Fruit fly (Drosophila melanogaster) whole organism, embryonic: Measurements from ENCODE around the gene Ir25a.

Experiments
- Adf1 ChIP-seq: fragments of 200-800 bp; sonication (Bioruptor generic); IDR thresholded peaks from 2 replicates; pipeline ENCODE4 v1.3.6; 2022; ENCODE audit warnings: missing biosample characterization, missing genetic modification characterization
- B-H1 ChIP-seq: fragments of 200-800 bp; sonication (Bioruptor generic); IDR thresholded peaks from 3 replicates; pipeline ENCODE4 v1.3.6; 2022; ENCODE audit warnings: missing biosample characterization, missing genetic modification characterization
- CG13296 ChIP-seq: fragments of 200-800 bp; sonication (Bioruptor generic); optimal IDR thresholded peaks from 3 replicates; lab custom pipeline; 2018; ENCODE audit warnings: missing biosample characterization, mild to moderate bottlenecking, missing genetic modification characterization
- CG13424 ChIP-seq: fragments of 200-800 bp; sonication (Bioruptor generic); optimal IDR thresholded peaks from 2 replicates; lab custom pipeline; 2019; ENCODE audit warnings: missing biosample characterization, mild to moderate bottlenecking, missing genetic modification characterization, moderate library complexity
- CG14014 ChIP-seq: fragments of 200-800 bp; sonication (Bioruptor generic); IDR thresholded peaks from 2 replicates; pipeline ENCODE4 v1.3.6; 2022; ENCODE audit warnings: missing biosample characterization, missing genetic modification characterization
- CG14667 ChIP-seq: fragments of 200-800 bp; sonication (Bioruptor generic); IDR thresholded peaks from 2 replicates; pipeline ENCODE4 v1.3.6; 2022; ENCODE audit warnings: missing biosample characterization, missing genetic modification characterization
- CG16815 ChIP-seq: fragments of 200-800 bp; sonication (Bioruptor generic); optimal IDR thresholded peaks from 3 replicates; lab custom pipeline; 2017; ENCODE audit warnings: missing biosample characterization, mild to moderate bottlenecking, missing genetic modification characterization
- CG1792 ChIP-seq: fragments of 200-800 bp; sonication (Bioruptor generic); optimal IDR thresholded peaks from 2 replicates; lab custom pipeline; 2016; ENCODE audit warnings: missing biosample characterization, missing genetic modification characterization
- CG18476 ChIP-seq: fragments of 200-800 bp; sonication (Bioruptor generic); optimal IDR thresholded peaks from 2 replicates; lab custom pipeline; 2016; ENCODE audit warnings: missing biosample characterization, mild to moderate bottlenecking, missing genetic modification characterization
- CG32532 ChIP-seq: fragments of 200-800 bp; sonication (Bioruptor generic); IDR thresholded peaks from 2 replicates; pipeline ENCODE4 v1.3.6; 2022; ENCODE audit warnings: missing biosample characterization, missing genetic modification characterization
- CG3281 ChIP-seq: fragments of 200-800 bp; sonication (Bioruptor generic); optimal IDR thresholded peaks from 3 replicates; lab custom pipeline; 2017; ENCODE audit warnings: missing biosample characterization, mild to moderate bottlenecking, missing genetic modification characterization
- CG33213 ChIP-seq: fragments of 200-800 bp; sonication (Bioruptor generic); optimal IDR thresholded peaks from 3 replicates; lab custom pipeline; 2016; ENCODE audit warnings: missing biosample characterization, missing genetic modification characterization
- CG34224 ChIP-seq: fragments of 200-800 bp; sonication (Bioruptor generic); IDR thresholded peaks from 3 replicates; pipeline ENCODE4 v1.3.6; 2022; ENCODE audit warnings: missing biosample characterization, missing genetic modification characterization; ENCODE audit not compliant: partially characterized antibody
- CG4328 ChIP-seq: fragments of 200-800 bp; sonication (Bioruptor generic); optimal IDR thresholded peaks from 3 replicates; lab custom pipeline; 2017; ENCODE audit warnings: missing biosample characterization, missing genetic modification reagents, missing genetic modification characterization
- CG43689 ChIP-seq: fragments of 200-800 bp; sonication (Bioruptor generic); IDR thresholded peaks from 2 replicates; pipeline ENCODE4 v1.3.6; 2022; ENCODE audit warnings: missing biosample characterization, missing genetic modification characterization
- CG4707 ChIP-seq: fragments of 200-800 bp; sonication (Bioruptor generic); optimal IDR thresholded peaks from 2 replicates; lab custom pipeline; 2018; ENCODE audit warnings: missing biosample characterization, mild to moderate bottlenecking, missing genetic modification characterization, moderate library complexity
- CG5180 ChIP-seq: fragments of 200-800 bp; sonication (Bioruptor generic); optimal IDR thresholded peaks from 3 replicates; lab custom pipeline; 2017; ENCODE audit warnings: missing biosample characterization, missing genetic modification characterization, mild to moderate bottlenecking, moderate library complexity, missing genetic modification reagents
- CG6791 ChIP-seq: fragments of 200-800 bp; sonication (Bioruptor generic); IDR thresholded peaks from 3 replicates; pipeline ENCODE4 v1.3.6; 2022; ENCODE audit warnings: missing biosample characterization, missing genetic modification characterization; ENCODE audit not compliant: partially characterized antibody
- CG6813 ChIP-seq: fragments of 200-800 bp; sonication (Bioruptor generic); optimal IDR thresholded peaks from 2 replicates; lab custom pipeline; 2017; ENCODE audit warnings: missing biosample characterization, missing genetic modification characterization, mild to moderate bottlenecking, moderate library complexity, missing genetic modification reagents
- CG7745 ChIP-seq: fragments of 200-800 bp; sonication (Bioruptor generic); optimal IDR thresholded peaks from 2 replicates; lab custom pipeline; 2018; ENCODE audit warnings: missing biosample characterization, mild to moderate bottlenecking, missing genetic modification characterization, moderate library complexity
- CG7839 ChIP-seq: fragments of 200-800 bp; sonication (Bioruptor generic); optimal IDR thresholded peaks from 3 replicates; lab custom pipeline; 2018; ENCODE audit warnings: missing biosample characterization, mild to moderate bottlenecking, missing genetic modification characterization, moderate library complexity
- CG9797 ChIP-seq: fragments of 200-800 bp; sonication (Bioruptor generic); optimal IDR thresholded peaks from 3 replicates; lab custom pipeline; 2018; ENCODE audit warnings: missing biosample characterization, mild to moderate bottlenecking, missing genetic modification characterization
- CG9876 ChIP-seq: fragments of 200-800 bp; sonication (Bioruptor generic); optimal IDR thresholded peaks from 2 replicates; lab custom pipeline; 2016; ENCODE audit warnings: missing biosample characterization, missing genetic modification characterization
- CHES-1-like ChIP-seq: fragments of 200-800 bp; sonication (Bioruptor generic); optimal IDR thresholded peaks from 2 replicates; lab custom pipeline; 2016; ENCODE audit warnings: missing biosample characterization, missing genetic modification characterization
- Dfd ChIP-seq, 2 experiments: fragments of >200 bp; optimal IDR thresholded peaks; 2 replicates each; lab custom pipeline; 2017; ENCODE audit warnings: missing biosample characterization in 2 of 2, missing genetic modification characterization in 2 of 2
- Dp ChIP-seq: fragments of 200-800 bp; sonication (Bioruptor generic); optimal IDR thresholded peaks from 2 replicates; lab custom pipeline; 2018; ENCODE audit warnings: missing biosample characterization, mild to moderate bottlenecking, missing genetic modification characterization, moderate library complexity
- Fer3 ChIP-seq: fragments of 200-800 bp; sonication (Bioruptor generic); optimal IDR thresholded peaks from 2 replicates; lab custom pipeline; 2018; ENCODE audit warnings: missing biosample characterization, mild to moderate bottlenecking, missing genetic modification characterization, moderate library complexity
- HLH3B ChIP-seq: fragments of 200-800 bp; sonication (Bioruptor generic); IDR thresholded peaks from 2 replicates; pipeline ENCODE4 v1.3.6; 2022; ENCODE audit warnings: missing biosample characterization, missing genetic modification characterization
- HLHmδ ChIP-seq: fragments of 200-800 bp; sonication (Bioruptor generic); optimal IDR thresholded peaks from 2 replicates; lab custom pipeline; 2018; ENCODE audit warnings: missing biosample characterization, mild to moderate bottlenecking, missing genetic modification characterization, moderate library complexity
- Hey ChIP-seq: fragments of 200-800 bp; sonication (Bioruptor generic); optimal IDR thresholded peaks from 3 replicates; lab custom pipeline; 2018; ENCODE audit warnings: missing biosample characterization, mild to moderate bottlenecking, missing genetic modification characterization
- HmgD ChIP-seq: fragments of 200-800 bp; sonication (Bioruptor generic); optimal IDR thresholded peaks from 3 replicates; lab custom pipeline; 2016; ENCODE audit warnings: missing biosample characterization, missing genetic modification characterization
- Hmr ChIP-seq: fragments of 200-800 bp; sonication (Bioruptor generic); optimal IDR thresholded peaks from 3 replicates; lab custom pipeline; 2017; ENCODE audit warnings: mild to moderate bottlenecking, missing biosample characterization, missing genetic modification reagents, missing genetic modification characterization
- Hmx ChIP-seq: fragments of 200-800 bp; sonication (Bioruptor generic); optimal IDR thresholded peaks from 2 replicates; lab custom pipeline; 2016; ENCODE audit warnings: missing biosample characterization, missing genetic modification characterization
- Hr51 ChIP-seq, 2 experiments: fragments of 200-800 bp; sonication (Bioruptor generic); optimal IDR thresholded peaks; 2 replicates in 1 of 2; 3 replicates in 1 of 2; lab custom pipeline; 2016 to 2018; ENCODE audit warnings: missing biosample characterization in 2 of 2, missing genetic modification characterization in 2 of 2, mild to moderate bottlenecking in 1 of 2, moderate library complexity in 1 of 2
- Myb ChIP-seq: fragments of 200-800 bp; sonication (Bioruptor generic); optimal IDR thresholded peaks from 2 replicates; lab custom pipeline; 2016; ENCODE audit warnings: missing biosample characterization, missing genetic modification characterization
- Poxn ChIP-seq: fragments of 200-800 bp; sonication (Bioruptor generic); IDR thresholded peaks from 2 replicates; pipeline ENCODE4 v1.3.6; 2022; ENCODE audit warnings: missing biosample characterization, missing genetic modification characterization
- Side ChIP-seq: fragments of 200-800 bp; sonication (Bioruptor generic); optimal IDR thresholded peaks from 2 replicates; lab custom pipeline; 2016; ENCODE audit warnings: missing biosample characterization, missing genetic modification characterization
- ara ChIP-seq: fragments of 200-800 bp; sonication (Bioruptor generic); IDR thresholded peaks from 2 replicates; pipeline ENCODE4 v1.3.6; 2022; ENCODE audit warnings: missing biosample characterization, missing genetic modification characterization
- bigmax ChIP-seq: fragments of 200-800 bp; sonication (Bioruptor generic); optimal IDR thresholded peaks from 2 replicates; lab custom pipeline; 2018; ENCODE audit warnings: missing biosample characterization, mild to moderate bottlenecking, missing genetic modification characterization
- bsh ChIP-seq, 2 experiments: fragments of 200-800 bp; sonication (Bioruptor generic); optimal IDR thresholded peaks; 2 replicates each; lab custom pipeline; 2017 to 2018; ENCODE audit warnings: mild to moderate bottlenecking in 2 of 2, missing biosample characterization in 2 of 2, missing genetic modification characterization in 2 of 2, moderate library complexity in 1 of 2
- danr ChIP-seq: fragments of 200-800 bp; sonication (Bioruptor generic); IDR thresholded peaks from 2 replicates; pipeline ENCODE4 v1.3.6; 2022; ENCODE audit warnings: missing biosample characterization, missing genetic modification characterization
- dm ChIP-seq: fragments of 200-800 bp; sonication (Bioruptor generic); optimal IDR thresholded peaks from 3 replicates; lab custom pipeline; 2016; ENCODE audit warnings: missing biosample characterization, missing genetic modification characterization
- fd3F ChIP-seq: fragments of 200-800 bp; sonication (Bioruptor generic); optimal IDR thresholded peaks from 2 replicates; lab custom pipeline; 2018; ENCODE audit warnings: missing biosample characterization, mild to moderate bottlenecking, missing genetic modification characterization, moderate library complexity
- gcm2 ChIP-seq: fragments of 200-800 bp; sonication (Bioruptor generic); optimal IDR thresholded peaks from 2 replicates; lab custom pipeline; 2016; ENCODE audit warnings: missing biosample characterization, missing genetic modification characterization
- gt ChIP-seq: fragments of 200-800 bp; sonication (Bioruptor generic); IDR thresholded peaks from 2 replicates; pipeline ENCODE4 v1.3.6; 2022; ENCODE audit warnings: missing biosample characterization, missing genetic modification characterization
- insv ChIP-seq, 2 experiments: fragments of 200-800 bp; sonication (Bioruptor generic); optimal IDR thresholded peaks; 3 replicates each; lab custom pipeline; 2016 to 2018; ENCODE audit warnings: missing biosample characterization in 2 of 2, missing genetic modification characterization in 2 of 2
- oc ChIP-seq: fragments of 200-800 bp; sonication (Bioruptor generic); optimal IDR thresholded peaks from 2 replicates; lab custom pipeline; 2018; ENCODE audit warnings: missing biosample characterization, mild to moderate bottlenecking, missing genetic modification characterization, moderate library complexity
- so ChIP-seq: fragments of 200-800 bp; sonication (Bioruptor generic); IDR thresholded peaks from 3 replicates; pipeline ENCODE4 v1.3.6; 2022; ENCODE audit warnings: missing biosample characterization, missing genetic modification characterization
- usp ChIP-seq: fragments of >200 bp; optimal IDR thresholded peaks from 2 replicates; lab custom pipeline; 2017; ENCODE audit warnings: missing biosample characterization, missing genetic modification characterization

The Ir25a gene

DNA sequence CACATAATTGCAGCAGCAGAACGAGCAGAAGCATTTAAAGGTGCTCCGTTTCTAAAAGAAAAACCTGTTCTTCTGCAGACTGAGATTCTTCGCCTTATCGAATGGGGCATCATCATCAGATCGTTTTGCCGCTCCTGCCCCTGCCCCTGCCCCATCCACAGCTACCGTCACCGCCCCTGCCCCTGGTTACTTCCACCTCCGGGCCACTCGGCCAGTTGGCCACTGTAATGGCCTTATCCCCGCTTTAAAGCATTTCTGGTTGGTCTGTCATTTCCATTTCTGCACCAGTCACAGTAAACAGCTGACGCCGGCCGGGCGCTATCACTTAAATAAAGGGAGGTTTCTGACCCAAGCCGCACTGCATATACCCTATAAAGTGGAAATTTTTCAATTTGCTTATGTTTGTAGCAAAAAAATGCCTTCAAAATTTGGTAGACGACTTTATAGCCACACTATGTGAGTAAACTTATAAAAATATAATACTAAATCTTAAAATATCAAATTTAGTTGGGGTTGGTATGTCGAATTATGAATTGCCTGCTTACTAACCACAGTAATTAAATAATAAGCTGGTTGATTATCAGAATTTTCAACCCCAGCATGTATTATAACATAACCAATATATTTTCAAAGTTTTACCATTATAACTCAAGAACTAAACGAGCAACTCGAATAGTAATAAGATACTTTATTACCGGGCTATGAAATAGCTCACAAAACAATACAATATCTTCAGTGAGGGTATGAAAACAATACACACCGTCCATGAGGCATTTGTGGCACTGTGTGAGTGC lies 24.2 kb downstream of the Ir25a start (continued):
- TF ChIP-seq CG33213 (GFP tag; lab: Kevin White, UChicago) = no peak
- TF ChIP-seq bsh (GFP tag; optimal IDR thresholded peaks at IDR 0.05; lab: Kevin White, UChicago) = peak; percentile 5 to 41
- peak; percentile 3 for TF ChIP-seq Side (GFP tag; lab: Kevin White, UChicago)
- no peak for TF ChIP-seq CG7745 (tag; lab: Kevin White, UChicago)
- TF ChIP-seq HLH3B = no peak; the same call in 1 of the 2 replicates
- TF ChIP-seq CG7839 (tag; lab: Kevin White, UChicago) = peak; percentile 77
- TF ChIP-seq Hmx (GFP tag; lab: Kevin White, UChicago) = peak; percentile 53
- TF ChIP-seq CG6813 (GFP tag; lab: Kevin White, UChicago) = peak; percentile 44
- TF ChIP-seq Dp (GFP tag; lab: Kevin White, UChicago) = no peak
- TF ChIP-seq CG13424 = peak; percentile 84
- no peak for TF ChIP-seq CG9876 (GFP tag; lab: Kevin White, UChicago)
- TF ChIP-seq CG14667 (GFP tag; lab: Robert Waterston, UW) = no peak
- no peak for TF ChIP-seq gt (GFP tag; lab: Robert Waterston, UW)
- TF ChIP-seq Fer3 (tag; lab: Kevin White, UChicago) = peak; percentile 23
- TF ChIP-seq Hmr (GFP tag; lab: Kevin White, UChicago) = peak; percentile 77
- TF ChIP-seq CG4707 = no peak
- TF ChIP-seq CG43689 (GFP tag; lab: Robert Waterston, UW) = no peak
- TF ChIP-seq CG6791 = no peak
- TF ChIP-seq CG3281 (GFP tag; lab: Kevin White, UChicago) = peak; percentile 83
- TF ChIP-seq CG5180 (GFP tag; lab: Kevin White, UChicago) = peak; percentile 20
- no peak for TF ChIP-seq bigmax (GFP tag; lab: Kevin White, UChicago)
- TF ChIP-seq CHES-1-like (GFP tag; lab: Kevin White, UChicago) = peak; percentile 15
- peak; percentile 31 for TF ChIP-seq fd3F (GFP tag; lab: Kevin White, UChicago)
- TF ChIP-seq so (GFP tag; lab: Robert Waterston, UW) = no peak
- peak; percentile 78 for TF ChIP-seq CG16815 (GFP tag; lab: Kevin White, UChicago)
- TF ChIP-seq Myb (GFP tag; lab: Kevin White, UChicago) = no peak
- no peak for TF ChIP-seq danr
- peak; percentile 64 for TF ChIP-seq CG4328
- no peak for TF ChIP-seq Poxn (GFP tag; lab: Robert Waterston, UW)
- TF ChIP-seq CG13296 = peak; percentile 74
- TF ChIP-seq Hey = no peak
- TF ChIP-seq CG1792 (GFP tag; lab: Kevin White, UChicago) = no peak
- TF ChIP-seq CG9797 = no peak
- no peak for TF ChIP-seq HmgD (GFP tag; lab: Kevin White, UChicago)
- TF ChIP-seq CG34224 (GFP tag; lab: Robert Waterston, UW) = no peak
- TF ChIP-seq B-H1 (GFP tag; lab: Robert Waterston, UW) = no peak
- no peak for TF ChIP-seq usp (GFP tag; lab: Kevin White, UChicago)
- no peak for TF ChIP-seq CG14014 (GFP tag; lab: Robert Waterston, UW)
- TF ChIP-seq CG32532 (GFP tag; lab: Robert Waterston, UW) = 0 out of 2 replicates have a peak, but pooled peaks have one; percentile 14
- TF ChIP-seq HLHmδ = no peak
- no peak for TF ChIP-seq Adf1 (GFP tag; lab: Robert Waterston, UW)
- peak in 1 of 2 experiments; percentile 7 for TF ChIP-seq insv (GFP tag; optimal IDR thresholded peaks at IDR 0.05; lab: Kevin White, UChicago)
- TF ChIP-seq Hr51 (GFP tag; optimal IDR thresholded peaks at IDR 0.05; lab: Kevin White, UChicago) = peak in 1 of 2 experiments; percentile 71
- TF ChIP-seq CG18476 = peak; percentile 60
- TF ChIP-seq Dfd (GFP tag; optimal IDR thresholded peaks at IDR 0.05; lab: Kevin White, UChicago) = no peak
- no peak for TF ChIP-seq dm
- TF ChIP-seq ara (GFP tag; lab: Robert Waterston, UW) = no peak
- TF ChIP-seq oc (tag; lab: Kevin White, UChicago) = no peak
- TF ChIP-seq gcm2 = no peak
